Worm (Caenorhabditis elegans) whole organism, L4 larva: ENCODE data around the gene hil-3.

ENCODE experiments used
- F37D6.2 ChIP-seq: sonication (generic microtip); optimal IDR thresholded peaks from 2 replicates; lab custom pipeline; 2016; ENCODE audit warnings: mild to moderate bottlenecking, missing genetic modification characterization, missing compliant biosample characterization
- ZK337.2 ChIP-seq: fragments of 200-800 bp; sonication (Bioruptor generic); IDR thresholded peaks from 2 replicates; pipeline ENCODE4 v1.3.6; 2022; ENCODE audit warnings: missing genetic modification reagents, missing genetic modification characterization, missing compliant biosample characterization
- ama-1 ChIP-seq: fragments of 150-350 bp; optimal IDR thresholded peaks from 2 replicates; lab custom pipeline; 2014; ENCODE audit warnings: inconsistent platforms, mixed read lengths
- lin-39 ChIP-seq: fragments of 150-350 bp; optimal IDR thresholded peaks from 2 replicates; lab custom pipeline; 2014; ENCODE audit warnings: missing biosample characterization, missing genetic modification reagents, missing genetic modification characterization
- nhr-10 ChIP-seq: fragments of 150-350 bp; optimal IDR thresholded peaks from 2 replicates; lab custom pipeline; 2014; ENCODE audit warnings: missing biosample characterization, missing genetic modification characterization
- pha-4 ChIP-seq, 2 experiments: fragments of 150-350 bp in 1 of 2; fragments of 200-800 bp in 1 of 2; sonication (Bioruptor generic) in 1 of 2; IDR thresholded peaks in 1 of 2; optimal IDR thresholded peaks in 1 of 2; 2 replicates each; pipeline versions ENCODE4 v1.3.6 to Lab custom; 2014 to 2022; ENCODE audit warnings: missing genetic modification characterization in 2 of 2, missing genetic modification reagents in 2 of 2, missing biosample characterization in 1 of 2, missing compliant biosample characterization in 1 of 2
- unc-130 ChIP-seq: sonication (generic microtip); optimal IDR thresholded peaks from 2 replicates; lab custom pipeline; 2016; ENCODE audit warnings: missing genetic modification reagents, missing genetic modification characterization, missing compliant biosample characterization
- ztf-11 ChIP-seq: fragments of 150-350 bp; optimal IDR thresholded peaks from 2 replicates; lab custom pipeline; 2014; ENCODE audit warnings: missing biosample characterization, missing genetic modification characterization

ce11 chrX:8169534-8169933 lies 10.6 kb downstream of the hil-3 start, which contains the start of gene C17H11.2:
- no peak for TF ChIP-seq nhr-10 (tag; lab: Kevin White, UChicago)
- TF ChIP-seq lin-39 (tag; lab: Kevin White, UChicago) = no peak
- no peak for TF ChIP-seq unc-130 (GFP tag; lab: Kevin White, UChicago)
- TF ChIP-seq ztf-11 = no peak
- no peak for TF ChIP-seq ama-1 (lab: Kevin White, UChicago)
- no peak for TF ChIP-seq ZK337.2 (GFP tag; lab: Robert Waterston, UW)
- TF ChIP-seq pha-4 (GFP tag; IDR thresholded peaks at IDR 0.05; lab: Robert Waterston, UW) = no peak
- no peak for TF ChIP-seq pha-4 (tag; optimal IDR thresholded peaks at IDR 0.05; lab: Kevin White, UChicago)
- no peak for TF ChIP-seq F37D6.2 (tag; lab: Kevin White, UChicago)
